Fruit fly (Drosophila melanogaster) whole organism, pupa: Measurements from ENCODE around the gene SNRPG.

Experiments
- CG13204 ChIP-seq: fragments of 200-800 bp; sonication (Bioruptor generic); optimal IDR thresholded peaks from 2 replicates; lab custom pipeline; 2018; ENCODE audit warnings: missing biosample characterization, mild to moderate bottlenecking, missing genetic modification characterization, moderate library complexity
- CG15710 ChIP-seq: fragments of 200-800 bp; sonication (Bioruptor generic); optimal IDR thresholded peaks from 2 replicates; lab custom pipeline; 2018; ENCODE audit warnings: missing biosample characterization, mild to moderate bottlenecking, missing genetic modification characterization, moderate library complexity
- CG17806 ChIP-seq: fragments of 200-800 bp; sonication (Bioruptor generic); optimal IDR thresholded peaks from 2 replicates; lab custom pipeline; 2018; ENCODE audit warnings: missing biosample characterization, mild to moderate bottlenecking, missing genetic modification characterization, moderate library complexity
- CG34367 ChIP-seq: fragments of 200-800 bp; sonication (Bioruptor generic); optimal IDR thresholded peaks from 2 replicates; lab custom pipeline; 2018; ENCODE audit warnings: missing biosample characterization, mild to moderate bottlenecking, missing genetic modification characterization
- CG8159 ChIP-seq: fragments of 200-800 bp; sonication (Bioruptor generic); optimal IDR thresholded peaks from 3 replicates; lab custom pipeline; 2018; ENCODE audit warnings: missing biosample characterization, mild to moderate bottlenecking, missing genetic modification characterization, moderate library complexity
- CG9948 ChIP-seq: fragments of 200-800 bp; sonication (Bioruptor generic); optimal IDR thresholded peaks from 2 replicates; lab custom pipeline; 2018; ENCODE audit warnings: missing biosample characterization, mild to moderate bottlenecking, missing genetic modification characterization, moderate library complexity
- D1 ChIP-seq: fragments of 200-800 bp; sonication (Bioruptor generic); optimal IDR thresholded peaks from 2 replicates; lab custom pipeline; 2018; ENCODE audit warnings: missing biosample characterization, mild to moderate bottlenecking, missing genetic modification characterization, moderate library complexity
- EcR ChIP-seq: fragments of 200-800 bp; sonication (Bioruptor generic); optimal IDR thresholded peaks from 3 replicates; lab custom pipeline; 2019; ENCODE audit warnings: missing biosample characterization, missing genetic modification characterization, mild to moderate bottlenecking, moderate library complexity, missing genetic modification reagents
- Ets98B ChIP-seq: fragments of 200-800 bp; sonication (Bioruptor generic); IDR thresholded peaks from 2 replicates; pipeline ENCODE4 v1.3.6; 2022; ENCODE audit warnings: missing biosample characterization, missing genetic modification characterization
- Pif1B ChIP-seq: fragments of 200-800 bp; sonication (Bioruptor generic); optimal IDR thresholded peaks from 3 replicates; lab custom pipeline; 2016; ENCODE audit warnings: missing biosample characterization, missing genetic modification characterization
- fd96Ca ChIP-seq: fragments of 200-800 bp; sonication (Bioruptor generic); IDR thresholded peaks from 3 replicates; pipeline ENCODE4 v1.3.6; 2022; ENCODE audit warnings: missing biosample characterization, missing genetic modification characterization

- TF ChIP-seq Pif1B (no peak), CG9948 (tag; lab: Kevin White, UChicago) (no peak), EcR (GFP tag; lab: Kevin White, UChicago) (no peak), fd96Ca (GFP tag; lab: Robert Waterston, UW) (no peak), CG13204 (GFP tag; lab: Kevin White, UChicago) (no peak), D1 (tag; lab: Kevin White, UChicago) (no peak), CG8159 (tag; lab: Kevin White, UChicago) (no peak), Ets98B (GFP tag; lab: Robert Waterston, UW) (no peak), CG15710 (no peak), CG34367 (tag; lab: Kevin White, UChicago) (no peak), CG17806 (no peak)
Observed at dm6 chrX:16654931-16655409, 14.8 kb upstream of the SNRPG start, which contains the start of the genes Nemp and r.
